Fruit fly (Drosophila melanogaster) whole organism, prepupa: ENCODE measurements around the gene CG6652.

Experiments
- CG8119 ChIP-seq: fragments of 200-800 bp; sonication (Bioruptor generic); IDR thresholded peaks from 3 replicates; pipeline ENCODE4 v1.3.6; 2022; ENCODE audit warnings: missing biosample characterization, missing genetic modification characterization
- Lpt ChIP-seq: fragments of 200-800 bp; sonication (Bioruptor generic); optimal IDR thresholded peaks from 3 replicates; lab custom pipeline; 2016; ENCODE audit warnings: missing biosample characterization, missing genetic modification characterization
- dac ChIP-seq: fragments of 200-800 bp; sonication (Bioruptor generic); optimal IDR thresholded peaks from 2 replicates; lab custom pipeline; 2017; ENCODE audit warnings: missing biosample characterization, mild to moderate bottlenecking, missing genetic modification characterization
- esn ChIP-seq: fragments of 200-800 bp; sonication (Bioruptor generic); optimal IDR thresholded peaks from 2 replicates; lab custom pipeline; 2016; ENCODE audit warnings: missing biosample characterization, mild to moderate bottlenecking, missing genetic modification characterization, moderate library complexity
- spab ChIP-seq: fragments of 200-800 bp; sonication (Bioruptor generic); optimal IDR thresholded peaks from 2 replicates; lab custom pipeline; 2017; ENCODE audit warnings: missing biosample characterization, mild to moderate bottlenecking, missing genetic modification characterization, missing genetic modification reagents

dm6 chr3L:17051472-17051871 is 28.8 kb upstream of the CG6652 start:
- no peak for TF ChIP-seq Lpt (GFP tag; lab: Kevin White, UChicago)
- TF ChIP-seq esn (GFP tag; lab: Kevin White, UChicago), result no peak
- no peak for TF ChIP-seq spab (GFP tag; lab: Kevin White, UChicago)
- no peak for TF ChIP-seq dac
- no peak for TF ChIP-seq CG8119
